Worm (Caenorhabditis elegans): Measurements from ENCODE around the gene K11D12.12.

- TF ChIP-seq egl-13 (tag; optimal IDR thresholded peaks at IDR 0.05) (no peak), swsn-7 (tag; optimal IDR thresholded peaks at IDR 0.05) (no peak), snpc-4 (tag; optimal IDR thresholded peaks at IDR 0.05) (no peak), sox-4 (tag; optimal IDR thresholded peaks at IDR 0.05) (no peak), lsy-2 (tag; optimal IDR thresholded peaks at IDR 0.05) (no peak), lin-39 (tag; optimal IDR thresholded peaks at IDR 0.05) (no peak)
Observed at ce11 chrV:5102017-5102416, 50.0 kb downstream of the K11D12.12 start, which contains the start of gene srab-1.

Measured in whole organism, L1 larva.